Worm (Caenorhabditis elegans) whole organism, L1 larva: Measurements from ENCODE around the gene ccm-3.
A peak's percentile ranks its signal among the peaks of the same experiment; 100 is the strongest.

Experiments
- C04F5.9 ChIP-seq: sonication (generic microtip); optimal IDR thresholded peaks from 2 replicates; lab custom pipeline; 2016; ENCODE audit warnings: missing genetic modification characterization, missing compliant biosample characterization
- C16A3.4 ChIP-seq: fragments of 150-350 bp; optimal IDR thresholded peaks from 2 replicates; lab custom pipeline; 2014; ENCODE audit warnings: missing biosample characterization, missing genetic modification characterization
- Y116A8C.19 ChIP-seq: sonication (generic microtip); optimal IDR thresholded peaks from 2 replicates; lab custom pipeline; 2016; ENCODE audit warnings: missing compliant biosample characterization, missing genetic modification characterization, borderline replicate concordance
- aly-2 ChIP-seq: fragments of 150-350 bp; optimal IDR thresholded peaks from 2 replicates; lab custom pipeline; 2014; ENCODE audit warnings: missing biosample characterization, missing genetic modification characterization
- ama-1 ChIP-seq: fragments of 150-350 bp; optimal IDR thresholded peaks from 2 replicates; lab custom pipeline; 2014
- blmp-1 ChIP-seq: fragments of 150-350 bp; optimal IDR thresholded peaks from 2 replicates; lab custom pipeline; 2014; ENCODE audit warnings: missing biosample characterization, missing genetic modification characterization
- dpl-1 ChIP-seq, 3 experiments: fragments of 150-350 bp in 2 of 3; sonication (generic microtip) in 1 of 3; optimal IDR thresholded peaks; 2 replicates each; lab custom pipeline; 2014 to 2017; ENCODE audit warnings: missing biosample characterization in 3 of 3, missing genetic modification characterization in 3 of 3, missing genetic modification reagents in 3 of 3
- efl-1 ChIP-seq, 4 experiments: fragments of 150-350 bp; optimal IDR thresholded peaks in 3 of 4; peaks in 1 of 4; 1 replicate in 1 of 4; 2 replicates in 3 of 4; lab custom pipeline; 2014; ENCODE audit warnings: missing biosample characterization in 2 of 4, missing genetic modification characterization in 2 of 4, missing genetic modification reagents in 2 of 4
- egl-13 ChIP-seq: sonication (generic microtip); optimal IDR thresholded peaks from 2 replicates; lab custom pipeline; 2016; ENCODE audit warnings: missing genotype, missing genetic modification reagents, missing genetic modification characterization, missing compliant biosample characterization
- elt-3 ChIP-seq, 6 experiments: fragments of 150-350 bp in 1 of 6; sonication (generic microtip); optimal IDR thresholded peaks; 2 replicates each; lab custom pipeline; 2017 to 2018; ENCODE audit warnings: missing biosample characterization in 6 of 6, missing genetic modification characterization in 6 of 6, inconsistent platforms in 1 of 6
- ets-5 ChIP-seq: fragments of 200-800 bp; sonication (Bioruptor generic); IDR thresholded peaks from 2 replicates; pipeline ENCODE4 v1.3.6; 2022; ENCODE audit warnings: missing genetic modification characterization, missing compliant biosample characterization
- fkh-4 ChIP-seq: sonication (generic microtip); optimal IDR thresholded peaks from 2 replicates; lab custom pipeline; 2016; ENCODE audit warnings: missing compliant biosample characterization, missing genetic modification characterization, borderline replicate concordance
- irx-1 ChIP-seq: sonication (generic microtip); optimal IDR thresholded peaks from 2 replicates; lab custom pipeline; 2016; ENCODE audit warnings: missing genetic modification characterization, missing compliant biosample characterization
- jun-1 ChIP-seq: fragments of 150-350 bp; optimal IDR thresholded peaks from 2 replicates; lab custom pipeline; 2014; ENCODE audit warnings: missing biosample characterization, missing genetic modification reagents, missing genetic modification characterization
- lin-13 ChIP-seq: fragments of 150-350 bp; optimal IDR thresholded peaks from 2 replicates; lab custom pipeline; 2014; ENCODE audit warnings: missing biosample characterization, missing genetic modification reagents, missing genetic modification characterization
- lin-14 ChIP-seq: fragments of 200-800 bp; sonication (Bioruptor generic); optimal IDR thresholded peaks from 2 replicates; lab custom pipeline; 2018; ENCODE audit warnings: mild to moderate bottlenecking, missing genetic modification characterization, moderate library complexity, missing compliant biosample characterization
- lin-15B ChIP-seq: fragments of 150-350 bp; sonication (generic microtip); optimal IDR thresholded peaks from 3 replicates; lab custom pipeline; 2014; ENCODE audit warnings: missing biosample characterization, missing genetic modification characterization
- lin-35 ChIP-seq, 2 experiments: fragments of 150-350 bp; optimal IDR thresholded peaks; 2 replicates each; lab custom pipeline; 2014; ENCODE audit warnings: missing biosample characterization in 2 of 2, missing genetic modification characterization in 2 of 2, missing genetic modification reagents in 2 of 2
- lin-39 ChIP-seq: fragments of 150-350 bp; optimal IDR thresholded peaks from 2 replicates; lab custom pipeline; 2014; ENCODE audit warnings: missing biosample characterization, missing genetic modification reagents, missing genetic modification characterization
- lsy-2 ChIP-seq, 2 experiments: fragments of 150-350 bp; optimal IDR thresholded peaks; 2 replicates each; lab custom pipeline; 2014; ENCODE audit warnings: missing biosample characterization in 2 of 2, missing genetic modification characterization in 2 of 2
- mab-9 ChIP-seq: fragments of 200-800 bp; sonication (Bioruptor generic); IDR thresholded peaks from 2 replicates; pipeline ENCODE4 v1.3.6; 2022; ENCODE audit warnings: missing genetic modification reagents, missing genetic modification characterization, missing compliant biosample characterization
- mdl-1 ChIP-seq, 2 experiments: fragments of 150-350 bp; optimal IDR thresholded peaks; 2 replicates each; lab custom pipeline; 2014 to 2017; ENCODE audit warnings: missing biosample characterization in 2 of 2, missing genetic modification characterization in 2 of 2, inconsistent platforms in 1 of 2
- mef-2 ChIP-seq: fragments of 150-350 bp; optimal IDR thresholded peaks from 2 replicates; lab custom pipeline; 2014; ENCODE audit warnings: missing biosample characterization, missing genetic modification characterization
- mep-1 ChIP-seq: fragments of 150-350 bp; optimal IDR thresholded peaks from 2 replicates; lab custom pipeline; 2014; ENCODE audit warnings: missing biosample characterization, missing genetic modification characterization
- nhr-20 ChIP-seq: sonication (generic microtip); optimal IDR thresholded peaks from 2 replicates; lab custom pipeline; 2016; ENCODE audit warnings: mild to moderate bottlenecking, missing genetic modification characterization, missing compliant biosample characterization
- nhr-28 ChIP-seq: fragments of 150-350 bp; optimal IDR thresholded peaks from 2 replicates; lab custom pipeline; 2014; ENCODE audit warnings: missing biosample characterization, missing genetic modification characterization
- nhr-71 ChIP-seq: sonication (generic microtip); optimal IDR thresholded peaks from 2 replicates; lab custom pipeline; 2016; ENCODE audit warnings: mild to moderate bottlenecking, missing genetic modification characterization, moderate library complexity, missing compliant biosample characterization
- nhr-77 ChIP-seq: fragments of 150-350 bp; optimal IDR thresholded peaks from 2 replicates; lab custom pipeline; 2014; ENCODE audit warnings: missing biosample characterization, missing genetic modification characterization
- nhr-84 ChIP-seq: sonication (generic microtip); optimal IDR thresholded peaks from 2 replicates; lab custom pipeline; 2017; ENCODE audit warnings: missing biosample characterization, missing genetic modification characterization
- nhr-85 ChIP-seq: sonication (generic microtip); peaks from one replicate; lab custom pipeline; 2016; ENCODE audit warnings: missing genetic modification characterization, inconsistent platforms, missing compliant biosample characterization
- pax-3 ChIP-seq: fragments of 200-800 bp; sonication (Bioruptor generic); optimal IDR thresholded peaks from 2 replicates; lab custom pipeline; 2018; ENCODE audit warnings: mild to moderate bottlenecking, missing genetic modification characterization, moderate library complexity, missing compliant biosample characterization
- pqm-1 ChIP-seq: sonication (generic microtip); optimal IDR thresholded peaks from 3 replicates; lab custom pipeline; 2017; ENCODE audit warnings: missing biosample characterization, missing genetic modification characterization
- rnt-1 ChIP-seq: sonication (generic microtip); optimal IDR thresholded peaks from 2 replicates; lab custom pipeline; 2016; ENCODE audit warnings: mild to moderate bottlenecking, missing genetic modification characterization, moderate library complexity, missing compliant biosample characterization
- skn-1 ChIP-seq: fragments of 150-350 bp; optimal IDR thresholded peaks from 2 replicates; lab custom pipeline; 2014; ENCODE audit warnings: missing biosample characterization, missing genetic modification characterization
- snu-23 ChIP-seq: sonication (generic microtip); optimal IDR thresholded peaks from 2 replicates; lab custom pipeline; 2016; ENCODE audit warnings: missing genetic modification characterization, missing compliant biosample characterization
- sox-4 ChIP-seq: sonication (generic microtip); optimal IDR thresholded peaks from 2 replicates; lab custom pipeline; 2016; ENCODE audit warnings: missing genetic modification characterization, missing compliant biosample characterization
- sup-37 ChIP-seq: fragments of 200-800 bp; sonication (Bioruptor generic); optimal IDR thresholded peaks from 2 replicates; lab custom pipeline; 2018; ENCODE audit warnings: mild to moderate bottlenecking, missing genetic modification characterization, missing compliant biosample characterization
- swsn-7 ChIP-seq: sonication (generic microtip); optimal IDR thresholded peaks from 2 replicates; lab custom pipeline; 2016; ENCODE audit warnings: missing genetic modification characterization, missing compliant biosample characterization
- unc-130 ChIP-seq: fragments of 150-350 bp; optimal IDR thresholded peaks from 2 replicates; lab custom pipeline; 2017; ENCODE audit warnings: missing biosample characterization, missing genetic modification characterization, inconsistent platforms
- unc-30 ChIP-seq: sonication (generic microtip); optimal IDR thresholded peaks from 2 replicates; lab custom pipeline; 2017; ENCODE audit warnings: missing biosample characterization, missing genetic modification characterization
- unc-86 ChIP-seq: sonication (generic microtip); optimal IDR thresholded peaks from 2 replicates; lab custom pipeline; 2016; ENCODE audit warnings: missing genetic modification characterization, missing compliant biosample characterization
- unc-98 ChIP-seq: fragments of 200-800 bp; sonication (Bioruptor generic); IDR thresholded peaks from 2 replicates; pipeline ENCODE4 v1.3.6; 2022; ENCODE audit warnings: missing genetic modification characterization, missing compliant biosample characterization
- zag-1 ChIP-seq: fragments of 150-350 bp; optimal IDR thresholded peaks from 2 replicates; lab custom pipeline; 2014; ENCODE audit warnings: missing biosample characterization, missing genetic modification characterization
- ztf-11 ChIP-seq, 2 experiments: sonication (generic microtip); optimal IDR thresholded peaks; 2 replicates each; lab custom pipeline; 2016 to 2017; ENCODE audit warnings: missing genetic modification characterization in 2 of 2, missing biosample characterization in 1 of 2, missing compliant biosample characterization in 1 of 2

Gene ccm-3

ce11 chrII:10584036-10584435, 23.0 kb downstream of the ccm-3 start, which contains the start of gene algn-9:
TSS of gene algn-9 (plus strand) at chrII:10584336.
- TF ChIP-seq mef-2 (tag; lab: Kevin White, UChicago), result no peak
- TF ChIP-seq lin-14 (GFP tag; lab: Kevin White, UChicago), result no peak
- no peak for TF ChIP-seq egl-13 (tag; lab: Kevin White, UChicago)
- TF ChIP-seq ztf-11 (tag; optimal IDR thresholded peaks at IDR 0.05; lab: Kevin White, UChicago), result no peak
- no peak for TF ChIP-seq lin-15B (tag; lab: Kevin White, UChicago)
- no peak for TF ChIP-seq swsn-7 (tag; lab: Kevin White, UChicago)
- TF ChIP-seq unc-130 (tag; lab: Kevin White, UChicago), result no peak
- TF ChIP-seq skn-1 (tag; lab: Kevin White, UChicago), result no peak
- TF ChIP-seq fkh-4 (tag; lab: Kevin White, UChicago), result no peak
- no peak for TF ChIP-seq mab-9 (GFP tag; lab: Robert Waterston, UW)
- TF ChIP-seq C04F5.9, result no peak
- TF ChIP-seq mdl-1 (tag; optimal IDR thresholded peaks at IDR 0.05; lab: Kevin White, UChicago), result no peak
- TF ChIP-seq aly-2 (tag; lab: Kevin White, UChicago), result no peak

- no peak for TF ChIP-seq sup-37
- TF ChIP-seq, all 84 proteins: peak for 0
Observed at ce11 chrII:10582318-10582717, 24.8 kb downstream of the ccm-3 start, which contains the start of gene mrps-22. TSS of gene mrps-22 (plus strand) at chrII:10582618.

- no peak for TF ChIP-seq irx-1 (tag; lab: Kevin White, UChicago)
- no peak for TF ChIP-seq nhr-28
- TF ChIP-seq nhr-84 (tag; lab: Kevin White, UChicago), result no peak
- no peak for TF ChIP-seq nhr-20
- TF ChIP-seq nhr-85, result no peak
- TF ChIP-seq sox-4 (tag; lab: Kevin White, UChicago), result no peak
- no peak for TF ChIP-seq skn-1 (tag; lab: Kevin White, UChicago)
- TF ChIP-seq, all 84 proteins: peak for 0
Observed at ce11 chrII:10580833-10581232, 26.2 kb downstream of the ccm-3 start, which contains the start of gene dap-3. TSS of gene dap-3 (plus strand) at chrII:10581133.

ce11 chrII:10579655-10580054, 27.4 kb downstream of the ccm-3 start, which contains the start of gene dohh-1:
TSS of gene dohh-1 (plus strand) at chrII:10579955.
- TF ChIP-seq lin-15B (tag; lab: Kevin White, UChicago) (no peak), ets-5 (GFP tag; lab: Robert Waterston, UW) (no peak), efl-1 (optimal IDR thresholded peaks at IDR 0.05; lab: Kevin White, UChicago) (no peak), efl-1 (GFP tag; optimal IDR thresholded peaks at IDR 0.05 in 1 of 2; lab: Kevin White, UChicago) (peak in 1 of 2 experiments; percentile 14)

ce11 chrII:10578843-10579430, 28.1 kb downstream of the ccm-3 start, which contains the start of gene rpb-6:
TSS of gene rpb-6 (plus strand) at chrII:10579380.
- TF ChIP-seq elt-3 (tag; optimal IDR thresholded peaks at IDR 0.05; lab: Kevin White, UChicago), result peak in 1 of 6 experiments; percentile 2
- no peak for TF ChIP-seq pqm-1 (tag; lab: Kevin White, UChicago)
- TF ChIP-seq efl-1 (optimal IDR thresholded peaks at IDR 0.05; lab: Kevin White, UChicago), result peak; percentile 37 to 87
- peak; percentile 87 to 99 for TF ChIP-seq efl-1 (GFP tag; optimal IDR thresholded peaks at IDR 0.05 in 1 of 2; lab: Kevin White, UChicago)
- TF ChIP-seq lin-13 (GFP tag; lab: Kevin White, UChicago), result peak; percentile 24
- no peak for TF ChIP-seq unc-30 (tag; lab: Kevin White, UChicago)
- no peak for TF ChIP-seq unc-86
- TF ChIP-seq sox-4 (tag; lab: Kevin White, UChicago), result no peak
- no peak for TF ChIP-seq nhr-84 (tag; lab: Kevin White, UChicago)
- no peak for TF ChIP-seq lin-39 (tag; lab: Kevin White, UChicago)
- peak; percentile 52 to 86 for TF ChIP-seq lsy-2 (tag; optimal IDR thresholded peaks at IDR 0.05; lab: Kevin White, UChicago)
- peak; percentile 73 to 94 for TF ChIP-seq lin-35 (GFP tag; optimal IDR thresholded peaks at IDR 0.05; lab: Kevin White, UChicago)
- no peak for TF ChIP-seq lin-14 (GFP tag; lab: Kevin White, UChicago)
- TF ChIP-seq rnt-1 (tag; lab: Kevin White, UChicago), result peak; percentile 41
- no peak for TF ChIP-seq unc-98
- no peak for TF ChIP-seq nhr-77
- TF ChIP-seq pax-3, result no peak
- no peak for TF ChIP-seq zag-1
- TF ChIP-seq ama-1 (lab: Kevin White, UChicago), result no peak
- TF ChIP-seq nhr-20, result peak; percentile 7
- TF ChIP-seq mep-1 (tag; lab: Kevin White, UChicago), result peak; percentile 52
- no peak for TF ChIP-seq jun-1
- peak; percentile 75 to 88 (median 84) for TF ChIP-seq dpl-1 (GFP tag; optimal IDR thresholded peaks at IDR 0.05; lab: Kevin White, UChicago)
- peak; percentile 54 for TF ChIP-seq blmp-1 (tag; lab: Kevin White, UChicago)
- TF ChIP-seq Y116A8C.19, result no peak
- TF ChIP-seq snu-23 (GFP tag; lab: Kevin White, UChicago), result peak; percentile 17
- peak; percentile 25 for TF ChIP-seq C16A3.4 (tag; lab: Kevin White, UChicago)
- peak; percentile 39 for TF ChIP-seq nhr-71 (tag; lab: Kevin White, UChicago)
